Fruit fly (Drosophila melanogaster) whole organism, adult: ENCODE measurements around the gene Sp1.

ENCODE experiments used
- CG5204 ChIP-seq: fragments of 200-800 bp; sonication (Bioruptor generic); optimal IDR thresholded peaks from 2 replicates; lab custom pipeline; 2016; ENCODE audit warnings: missing biosample characterization, missing genetic modification characterization
- CG7101 ChIP-seq: fragments of 200-800 bp; sonication (Bioruptor generic); optimal IDR thresholded peaks from 2 replicates; lab custom pipeline; 2018; ENCODE audit warnings: missing biosample characterization, mild to moderate bottlenecking, missing genetic modification characterization, moderate library complexity
- Hr96 ChIP-seq: fragments of 200-800 bp; sonication (Bioruptor generic); optimal IDR thresholded peaks from 2 replicates; lab custom pipeline; 2016; ENCODE audit warnings: missing biosample characterization, missing genetic modification characterization
- kay ChIP-seq: fragments of 200-800 bp; sonication (Bioruptor generic); peaks from one replicate; lab custom pipeline; 2016; ENCODE audit warnings: missing biosample characterization, missing genetic modification characterization, borderline replicate concordance
- pad ChIP-seq: fragments of 200-800 bp; sonication (Bioruptor generic); optimal IDR thresholded peaks from 3 replicates; lab custom pipeline; 2017; ENCODE audit warnings: missing biosample characterization, missing genetic modification characterization, mild to moderate bottlenecking, moderate library complexity, missing genetic modification reagents

DNA sequence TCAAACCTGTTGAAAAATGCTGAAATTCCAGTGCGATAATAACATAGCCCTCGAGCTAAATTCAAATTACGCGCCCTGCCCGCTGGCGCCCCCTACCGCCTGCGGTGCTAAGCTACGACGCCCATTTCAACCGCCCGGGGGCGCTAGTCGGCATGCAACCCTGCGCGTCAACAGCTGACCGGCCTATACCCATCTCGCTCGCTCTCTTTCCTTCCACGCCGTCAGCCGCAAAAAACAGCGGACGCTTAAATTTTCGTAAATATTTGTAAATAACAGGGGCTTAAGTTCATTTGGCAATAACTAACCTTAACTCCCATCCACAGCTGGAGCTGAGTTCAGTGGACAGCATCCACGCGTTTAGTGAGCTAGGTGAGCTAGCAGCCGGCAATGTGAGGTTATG, 49.1 kb downstream of the Sp1 start, which contains the start of gene CG1354:
- TF ChIP-seq CG5204 (GFP tag; lab: Kevin White, UChicago), result peak; percentile 16
- TF ChIP-seq CG7101 (tag; lab: Kevin White, UChicago), result peak; percentile 31
- TF ChIP-seq Hr96 (GFP tag; lab: Kevin White, UChicago), result peak; percentile 77
- TF ChIP-seq kay (GFP tag; lab: Kevin White, UChicago), result no peak
- TF ChIP-seq pad (GFP tag; lab: Kevin White, UChicago), result peak; percentile 65
